Worm (Caenorhabditis elegans) whole organism, L1 larva: Measurements from ENCODE around the gene F52G3.1.

Source experiments
- C16A3.4 ChIP-seq: fragments of 150-350 bp; optimal IDR thresholded peaks from 2 replicates; lab custom pipeline; 2014; ENCODE audit warnings: missing biosample characterization, missing genetic modification characterization
- blmp-1 ChIP-seq: fragments of 150-350 bp; optimal IDR thresholded peaks from 2 replicates; lab custom pipeline; 2014; ENCODE audit warnings: missing biosample characterization, missing genetic modification characterization
- lin-15B ChIP-seq: fragments of 150-350 bp; sonication (generic microtip); optimal IDR thresholded peaks from 3 replicates; lab custom pipeline; 2014; ENCODE audit warnings: missing biosample characterization, missing genetic modification characterization
- nhr-237 ChIP-seq: fragments of 150-350 bp; optimal IDR thresholded peaks from 2 replicates; lab custom pipeline; 2014; ENCODE audit warnings: missing biosample characterization, missing genetic modification characterization
- nhr-90 ChIP-seq: sonication (generic microtip); optimal IDR thresholded peaks from 2 replicates; lab custom pipeline; 2016; ENCODE audit warnings: mild to moderate bottlenecking, missing genetic modification characterization, missing compliant biosample characterization; ENCODE audit not compliant: poor library complexity
- unc-130 ChIP-seq: fragments of 150-350 bp; optimal IDR thresholded peaks from 2 replicates; lab custom pipeline; 2017; ENCODE audit warnings: missing biosample characterization, missing genetic modification characterization, inconsistent platforms
- unc-62 ChIP-seq: fragments of 150-350 bp; optimal IDR thresholded peaks from 2 replicates; lab custom pipeline; 2014; ENCODE audit warnings: missing biosample characterization, missing genetic modification reagents, missing genetic modification characterization
- ztf-11 ChIP-seq, 2 experiments: sonication (generic microtip); optimal IDR thresholded peaks; 2 replicates each; lab custom pipeline; 2016 to 2017; ENCODE audit warnings: missing genetic modification characterization in 2 of 2, missing biosample characterization in 1 of 2, missing compliant biosample characterization in 1 of 2

DNA sequence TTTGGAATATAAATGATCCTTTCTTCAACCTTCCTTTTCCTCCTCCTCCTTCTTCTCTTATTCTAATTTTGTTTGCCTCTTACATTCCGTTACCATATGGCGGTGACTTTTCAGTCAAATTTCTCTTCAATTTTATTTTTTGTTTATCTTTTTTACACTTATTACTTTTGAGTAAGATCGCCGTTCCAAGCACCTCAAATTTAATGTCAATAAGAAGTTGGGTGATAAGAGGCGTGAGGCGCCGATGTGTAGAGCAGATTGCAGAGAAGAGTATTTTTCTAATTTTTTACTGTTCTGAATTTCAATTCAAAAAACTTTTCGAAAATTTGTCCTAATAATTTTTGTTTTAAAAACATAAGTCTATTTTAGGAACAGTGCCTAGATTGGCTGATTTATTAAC, 30.7 kb downstream of the F52G3.1 start:
- TF ChIP-seq unc-130 (tag; lab: Kevin White, UChicago) (no peak), blmp-1 (tag; lab: Kevin White, UChicago) (no peak), nhr-90 (no peak), ztf-11 (tag; optimal IDR thresholded peaks at IDR 0.05; lab: Kevin White, UChicago) (no peak), lin-15B (tag; lab: Kevin White, UChicago) (no peak), C16A3.4 (tag; lab: Kevin White, UChicago) (no peak), nhr-237 (no peak), unc-62 (GFP tag; lab: Kevin White, UChicago) (no peak)
